Worm (Caenorhabditis elegans) whole organism, young adult: ENCODE data around the gene Y32B12B.2.

ENCODE experiments used
- B0035.1 ChIP-seq: sonication (generic microtip); optimal IDR thresholded peaks from 2 replicates; lab custom pipeline; 2016; ENCODE audit warnings: missing genetic modification characterization, mild to moderate bottlenecking, missing compliant biosample characterization, missing genotype, missing genetic modification reagents
- C06A6.2 ChIP-seq: fragments of 200-800 bp; sonication (Bioruptor generic); conservative IDR thresholded peaks from 2 replicates; pipeline ENCODE4 v1.3.6; 2022; ENCODE audit warnings: missing genetic modification characterization, missing compliant biosample characterization
- C17E4.6 ChIP-seq: fragments of 200-800 bp; sonication (Bioruptor generic); IDR thresholded peaks from 2 replicates; pipeline ENCODE4 v1.3.6; 2022; ENCODE audit warnings: missing genetic modification reagents, missing genetic modification characterization, missing compliant biosample characterization
- F49E8.2 ChIP-seq: sonication (generic microtip); optimal IDR thresholded peaks from 3 replicates; lab custom pipeline; 2017; ENCODE audit warnings: missing genetic modification characterization, mild to moderate bottlenecking, missing compliant biosample characterization, antibody characterized with exemption, moderate library complexity; ENCODE audit not compliant: insufficient read depth
- T26A5.8 ChIP-seq: sonication (generic microtip); optimal IDR thresholded peaks from 2 replicates; lab custom pipeline; 2016; ENCODE audit warnings: missing genetic modification characterization, missing compliant biosample characterization
- Y53G8AR.9 ChIP-seq: fragments of 200-800 bp; sonication (Bioruptor generic); conservative IDR thresholded peaks from 2 replicates; pipeline ENCODE4 v1.3.6; 2022; ENCODE audit warnings: missing genetic modification reagents, missing genetic modification characterization, missing compliant biosample characterization
- Y79H2A.3 ChIP-seq: fragments of 200-800 bp; sonication (Bioruptor generic); conservative IDR thresholded peaks from 2 replicates; pipeline ENCODE4 v1.3.6; 2022; ENCODE audit warnings: missing genetic modification reagents, missing genetic modification characterization, missing compliant biosample characterization
- akir-1 ChIP-seq: fragments of 200-800 bp; sonication (Bioruptor generic); optimal IDR thresholded peaks from 2 replicates; lab custom pipeline; 2018; ENCODE audit warnings: mild to moderate bottlenecking, missing genetic modification characterization, moderate library complexity, missing compliant biosample characterization
- attf-6 ChIP-seq: fragments of 200-800 bp; sonication (Bioruptor generic); IDR thresholded peaks from 2 replicates; pipeline ENCODE4 v1.3.6; 2022; ENCODE audit warnings: missing genetic modification reagents, missing genetic modification characterization, missing compliant biosample characterization
- cebp-1 ChIP-seq, 2 experiments: fragments of 200-800 bp in 1 of 2; sonication (Bioruptor generic) in 1 of 2; sonication (generic microtip) in 1 of 2; IDR thresholded peaks in 1 of 2; optimal IDR thresholded peaks in 1 of 2; 2 replicates each; pipeline versions ENCODE4 v1.3.6 to Lab custom; 2017 to 2022; ENCODE audit warnings: missing compliant biosample characterization in 2 of 2, missing genetic modification characterization in 2 of 2, mild to moderate bottlenecking in 1 of 2, missing genetic modification reagents in 1 of 2, moderate library complexity in 1 of 2
- cebp-2 ChIP-seq: fragments of 200-800 bp; sonication (Bioruptor generic); IDR thresholded peaks from 2 replicates; pipeline ENCODE4 v1.3.6; 2022; ENCODE audit warnings: missing genetic modification characterization, missing compliant biosample characterization
- ceh-100 ChIP-seq: fragments of 200-800 bp; sonication (Bioruptor generic); IDR thresholded peaks from 2 replicates; pipeline ENCODE4 v1.3.6; 2022; ENCODE audit warnings: missing genetic modification reagents, missing genetic modification characterization, missing compliant biosample characterization
- ceh-27 ChIP-seq: fragments of 200-800 bp; sonication (Bioruptor generic); optimal IDR thresholded peaks from 2 replicates; lab custom pipeline; 2018; ENCODE audit warnings: mild to moderate bottlenecking, missing genetic modification characterization, moderate library complexity, missing compliant biosample characterization
- ceh-40 ChIP-seq: fragments of 200-800 bp; sonication (Bioruptor generic); IDR thresholded peaks from 2 replicates; pipeline ENCODE4 v1.3.6; 2022; ENCODE audit warnings: missing genetic modification characterization, missing compliant biosample characterization
- ceh-91 ChIP-seq: fragments of 200-800 bp; sonication (Bioruptor generic); IDR thresholded peaks from 2 replicates; pipeline ENCODE4 v1.3.6; 2022; ENCODE audit warnings: missing genetic modification reagents, missing genetic modification characterization, missing compliant biosample characterization
- die-1 ChIP-seq: sonication (generic microtip); optimal IDR thresholded peaks from 2 replicates; lab custom pipeline; 2016; ENCODE audit warnings: missing genotype, mild to moderate bottlenecking, missing genetic modification characterization, missing compliant biosample characterization
- dpl-1 ChIP-seq: fragments of 150-350 bp; optimal IDR thresholded peaks from 2 replicates; lab custom pipeline; 2014; ENCODE audit warnings: missing biosample characterization, missing genetic modification reagents, missing genetic modification characterization
- efl-1 ChIP-seq: fragments of 150-350 bp; optimal IDR thresholded peaks from 2 replicates; lab custom pipeline; 2014; ENCODE audit warnings: missing biosample characterization, missing genetic modification reagents, missing genetic modification characterization
- egl-18 ChIP-seq: fragments of 200-800 bp; sonication (Bioruptor generic); IDR thresholded peaks from 2 replicates; pipeline ENCODE4 v1.3.6; 2022; ENCODE audit warnings: missing genetic modification reagents, missing genetic modification characterization, missing compliant biosample characterization
- egrh-3 ChIP-seq: fragments of 200-800 bp; sonication (Bioruptor generic); IDR thresholded peaks from 2 replicates; pipeline ENCODE4 v1.3.6; 2022; ENCODE audit warnings: missing genetic modification reagents, missing genetic modification characterization, missing compliant biosample characterization
- ets-4 ChIP-seq: fragments of 200-800 bp; sonication (Bioruptor generic); optimal IDR thresholded peaks from 2 replicates; lab custom pipeline; 2018; ENCODE audit warnings: mild to moderate bottlenecking, missing genetic modification characterization, missing compliant biosample characterization
- him-1 ChIP-seq: sonication (generic microtip); optimal IDR thresholded peaks from 2 replicates; lab custom pipeline; 2016; ENCODE audit warnings: missing genotype, missing genetic modification reagents, missing genetic modification characterization, missing compliant biosample characterization
- hmg-20 ChIP-seq: fragments of 200-800 bp; sonication (Bioruptor generic); IDR thresholded peaks from 2 replicates; pipeline ENCODE4 v1.3.6; 2022; ENCODE audit warnings: missing genetic modification reagents, missing genetic modification characterization, missing compliant biosample characterization
- lag-1 ChIP-seq: fragments of 200-800 bp; sonication (Bioruptor generic); IDR thresholded peaks from 2 replicates; pipeline ENCODE4 v1.3.6; 2022; ENCODE audit warnings: missing genetic modification reagents, missing genetic modification characterization, missing compliant biosample characterization
- lin-40 ChIP-seq: sonication (generic microtip); optimal IDR thresholded peaks from 2 replicates; lab custom pipeline; 2016; ENCODE audit warnings: missing genetic modification characterization, mild to moderate bottlenecking, missing compliant biosample characterization, missing genotype, missing genetic modification reagents
- lin-54 ChIP-seq: fragments of 200-800 bp; sonication (Bioruptor generic); optimal IDR thresholded peaks from 2 replicates; lab custom pipeline; 2018; ENCODE audit warnings: mild to moderate bottlenecking, missing genetic modification characterization, missing compliant biosample characterization
- lsl-1 ChIP-seq: fragments of 200-800 bp; sonication (Bioruptor generic); optimal IDR thresholded peaks from 2 replicates; lab custom pipeline; 2018; ENCODE audit warnings: mild to moderate bottlenecking, missing genetic modification characterization, moderate library complexity, missing compliant biosample characterization
- lsy-27 ChIP-seq: sonication (generic microtip); optimal IDR thresholded peaks from 2 replicates; lab custom pipeline; 2017; ENCODE audit warnings: missing genetic modification characterization, mild to moderate bottlenecking, missing compliant biosample characterization, antibody characterized with exemption, missing genotype, borderline replicate concordance; ENCODE audit not compliant: insufficient read depth
- madf-10 ChIP-seq: sonication (generic microtip); optimal IDR thresholded peaks from 2 replicates; lab custom pipeline; 2016; ENCODE audit warnings: mild to moderate bottlenecking, missing genetic modification characterization, missing compliant biosample characterization
- mcd-1 ChIP-seq: fragments of 200-800 bp; sonication (Bioruptor generic); IDR thresholded peaks from 2 replicates; pipeline ENCODE4 v1.3.6; 2022; ENCODE audit warnings: missing genetic modification reagents, missing genetic modification characterization, missing compliant biosample characterization
- mxl-1 ChIP-seq: sonication (generic microtip); optimal IDR thresholded peaks from 2 replicates; lab custom pipeline; 2016; ENCODE audit warnings: missing genetic modification characterization, missing compliant biosample characterization
- nhr-80 ChIP-seq: sonication (generic microtip); optimal IDR thresholded peaks from 2 replicates; lab custom pipeline; 2016; ENCODE audit warnings: missing genetic modification characterization, missing compliant biosample characterization
- pha-4 ChIP-seq: fragments of 150-350 bp; sonication (generic microtip); optimal IDR thresholded peaks from 2 replicates; lab custom pipeline; 2014; ENCODE audit warnings: missing biosample characterization, missing genetic modification reagents, missing genetic modification characterization
- rec-8 ChIP-seq, 2 experiments: sonication (generic microtip); optimal IDR thresholded peaks; 2 replicates each; lab custom pipeline; 2016; ENCODE audit warnings: mild to moderate bottlenecking in 2 of 2, missing genetic modification characterization in 2 of 2, missing genetic modification reagents in 2 of 2, missing genotype in 2 of 2, missing biosample characterization in 1 of 2, missing compliant biosample characterization in 1 of 2, moderate library complexity in 1 of 2
- sdz-38 ChIP-seq: sonication (generic microtip); optimal IDR thresholded peaks from 2 replicates; lab custom pipeline; 2016; ENCODE audit warnings: missing genotype, missing genetic modification characterization, missing compliant biosample characterization
- sptf-2 ChIP-seq: fragments of 200-800 bp; sonication (Bioruptor generic); optimal IDR thresholded peaks from 2 replicates; lab custom pipeline; 2018; ENCODE audit warnings: mild to moderate bottlenecking, missing genetic modification characterization, missing compliant biosample characterization
- tbp1 ChIP-seq: fragments of 200-800 bp; sonication (Bioruptor generic); optimal IDR thresholded peaks from 2 replicates; lab custom pipeline; 2018; ENCODE audit warnings: mild to moderate bottlenecking, missing genetic modification characterization, missing compliant biosample characterization
- tbx-9 ChIP-seq: sonication (generic microtip); optimal IDR thresholded peaks from 2 replicates; lab custom pipeline; 2016; ENCODE audit warnings: borderline replicate concordance, missing genetic modification characterization, inconsistent platforms, missing compliant biosample characterization
- unc-130 ChIP-seq: sonication (generic microtip); optimal IDR thresholded peaks from 2 replicates; lab custom pipeline; 2016; ENCODE audit warnings: missing genetic modification reagents, missing genetic modification characterization, missing compliant biosample characterization
- unc-62 ChIP-seq: fragments of 150-350 bp; optimal IDR thresholded peaks from 2 replicates; lab custom pipeline; 2014; ENCODE audit warnings: missing biosample characterization, missing genetic modification reagents, missing genetic modification characterization
- ztf-25 ChIP-seq: fragments of 200-800 bp; sonication (Bioruptor generic); IDR thresholded peaks from 2 replicates; pipeline ENCODE4 v1.3.6; 2022; ENCODE audit warnings: missing genetic modification reagents, missing genetic modification characterization, missing compliant biosample characterization

Y32B12B.2 gene

ce11 chrV:16537908-16538446 is at the start of gene Y32B12B.2 (continued):
- TF ChIP-seq egrh-3 (GFP tag; lab: Robert Waterston, UW) (no peak), egl-18 (GFP tag; lab: Robert Waterston, UW) (no peak), die-1 (no peak), ceh-100 (GFP tag; lab: Robert Waterston, UW) (peak; percentile 54; the same call in 1 of the 2 replicates), ets-4 (GFP tag; lab: Kevin White, UChicago) (no peak), nhr-80 (tag; lab: Kevin White, UChicago) (no peak), unc-130 (GFP tag; lab: Kevin White, UChicago) (peak; percentile 26), akir-1 (GFP tag; lab: Kevin White, UChicago) (no peak), B0035.1 (tag; lab: Kevin White, UChicago) (no peak), C06A6.2 (GFP tag; lab: Robert Waterston, UW) (no peak), lag-1 (GFP tag; lab: Robert Waterston, UW) (no peak), unc-62 (no peak), F49E8.2 (tag; lab: Kevin White, UChicago) (peak; percentile 33), attf-6 (GFP tag; lab: Robert Waterston, UW) (peak; percentile 56), sdz-38 (no peak), cebp-2 (GFP tag; lab: Robert Waterston, UW) (no peak), him-1 (tag; lab: Kevin White, UChicago) (no peak), T26A5.8 (tag; lab: Kevin White, UChicago) (no peak), Y79H2A.3 (peak; percentile 64; the same call in 1 of the 2 replicates), C17E4.6 (GFP tag; lab: Robert Waterston, UW) (no peak), lsy-27 (tag; lab: Kevin White, UChicago) (no peak), ceh-91 (GFP tag; lab: Robert Waterston, UW) (peak; percentile 53), ztf-25 (no peak), tbx-9 (no peak), tbp1 (GFP tag; lab: Kevin White, UChicago) (peak; percentile 40), lin-40 (tag; lab: Kevin White, UChicago) (no peak), cebp-1 (GFP tag; IDR thresholded peaks at IDR 0.05; lab: Robert Waterston, UW) (0 out of 2 replicates have a peak, but pooled peaks have one; percentile 32), cebp-1 (tag; optimal IDR thresholded peaks at IDR 0.05; lab: Kevin White, UChicago) (no peak), ceh-27 (GFP tag; lab: Kevin White, UChicago) (peak; percentile 8), ceh-40 (no peak), hmg-20 (no peak)
- TF ChIP-seq, all 124 proteins: peak for 42

ce11 chrV:16494359-16494758 is 43.8 kb upstream of the Y32B12B.2 start, which contains the start of gene comt-2:
Gene comt-2, minus strand, starts transcription at chrV:16494489.
- peak; percentile 49 for TF ChIP-seq nhr-80 (tag; lab: Kevin White, UChicago)
- no peak for TF ChIP-seq Y53G8AR.9 (GFP tag; lab: Robert Waterston, UW)
- no peak for TF ChIP-seq sptf-2 (GFP tag; lab: Kevin White, UChicago)

ce11 chrV:16497504-16497903 is 40.7 kb upstream of the Y32B12B.2 start, which contains the start of gene srh-136:
Gene srh-136, minus strand, starts transcription at chrV:16497596.
- TF ChIP-seq mcd-1 (no peak), lsl-1 (GFP tag; lab: Kevin White, UChicago) (no peak), egrh-3 (GFP tag; lab: Robert Waterston, UW) (no peak), efl-1 (GFP tag; lab: Kevin White, UChicago) (no peak), dpl-1 (no peak), C06A6.2 (GFP tag; lab: Robert Waterston, UW) (no peak), mxl-1 (tag; lab: Kevin White, UChicago) (no peak), rec-8 (tag; optimal IDR thresholded peaks at IDR 0.05; lab: Kevin White, UChicago) (no peak), unc-62 (no peak), pha-4 (tag; lab: Kevin White, UChicago) (no peak), lin-54 (GFP tag; lab: Kevin White, UChicago) (no peak), madf-10 (tag; lab: Kevin White, UChicago) (no peak)
